Worm (Caenorhabditis elegans) whole organism, young adult: Measurements from ENCODE around the gene srg-10.
A peak's percentile ranks its signal among the peaks of the same experiment; 100 is the strongest.

Source experiments
- F22D6.2 ChIP-seq: sonication (generic microtip); optimal IDR thresholded peaks from 2 replicates; lab custom pipeline; 2016; ENCODE audit warnings: mild to moderate bottlenecking, missing genetic modification characterization, missing compliant biosample characterization
- F37B4.10 ChIP-seq: fragments of 200-800 bp; sonication (Bioruptor generic); IDR thresholded peaks from 2 replicates; pipeline ENCODE4 v1.3.6; 2022; ENCODE audit warnings: missing genetic modification characterization, missing compliant biosample characterization
- K11D2.4 ChIP-seq: fragments of 200-800 bp; sonication (Bioruptor generic); IDR thresholded peaks from 2 replicates; pipeline ENCODE4 v1.3.6; 2022; ENCODE audit warnings: missing genetic modification reagents, missing genetic modification characterization, missing compliant biosample characterization
- K12H6.12 ChIP-seq: fragments of 200-800 bp; sonication (Bioruptor generic); optimal IDR thresholded peaks from 2 replicates; lab custom pipeline; 2018; ENCODE audit warnings: mild to moderate bottlenecking, missing genetic modification characterization, missing compliant biosample characterization
- Y53G8AR.9 ChIP-seq: fragments of 200-800 bp; sonication (Bioruptor generic); conservative IDR thresholded peaks from 2 replicates; pipeline ENCODE4 v1.3.6; 2022; ENCODE audit warnings: missing genetic modification reagents, missing genetic modification characterization, missing compliant biosample characterization
- Y79H2A.3 ChIP-seq: fragments of 200-800 bp; sonication (Bioruptor generic); conservative IDR thresholded peaks from 2 replicates; pipeline ENCODE4 v1.3.6; 2022; ENCODE audit warnings: missing genetic modification reagents, missing genetic modification characterization, missing compliant biosample characterization
- akir-1 ChIP-seq: fragments of 200-800 bp; sonication (Bioruptor generic); optimal IDR thresholded peaks from 2 replicates; lab custom pipeline; 2018; ENCODE audit warnings: mild to moderate bottlenecking, missing genetic modification characterization, moderate library complexity, missing compliant biosample characterization
- athp-1 ChIP-seq: sonication (generic microtip); optimal IDR thresholded peaks from 2 replicates; lab custom pipeline; 2017; ENCODE audit warnings: mild to moderate bottlenecking, missing genetic modification characterization, missing compliant biosample characterization
- attf-5 ChIP-seq: fragments of 200-800 bp; sonication (Bioruptor generic); optimal IDR thresholded peaks from 2 replicates; lab custom pipeline; 2018; ENCODE audit warnings: mild to moderate bottlenecking, missing genetic modification characterization, missing compliant biosample characterization
- bed-1 ChIP-seq: fragments of 200-800 bp; sonication (Bioruptor generic); IDR thresholded peaks from 2 replicates; pipeline ENCODE4 v1.3.6; 2022; ENCODE audit warnings: missing genetic modification reagents, missing genetic modification characterization, missing compliant biosample characterization
- bed-2 ChIP-seq: fragments of 200-800 bp; sonication (Bioruptor generic); IDR thresholded peaks from 2 replicates; pipeline ENCODE4 v1.3.6; 2022; ENCODE audit warnings: missing genetic modification reagents, missing genetic modification characterization, missing compliant biosample characterization
- ccch-3 ChIP-seq: fragments of 200-800 bp; sonication (Bioruptor generic); optimal IDR thresholded peaks from 2 replicates; lab custom pipeline; 2018; ENCODE audit warnings: mild to moderate bottlenecking, missing genetic modification characterization, missing compliant biosample characterization
- cebp-1 ChIP-seq, 2 experiments: fragments of 200-800 bp in 1 of 2; sonication (Bioruptor generic) in 1 of 2; sonication (generic microtip) in 1 of 2; IDR thresholded peaks in 1 of 2; optimal IDR thresholded peaks in 1 of 2; 2 replicates each; pipeline versions ENCODE4 v1.3.6 to Lab custom; 2017 to 2022; ENCODE audit warnings: missing compliant biosample characterization in 2 of 2, missing genetic modification characterization in 2 of 2, mild to moderate bottlenecking in 1 of 2, missing genetic modification reagents in 1 of 2, moderate library complexity in 1 of 2
- ceh-100 ChIP-seq: fragments of 200-800 bp; sonication (Bioruptor generic); IDR thresholded peaks from 2 replicates; pipeline ENCODE4 v1.3.6; 2022; ENCODE audit warnings: missing genetic modification reagents, missing genetic modification characterization, missing compliant biosample characterization
- ceh-27 ChIP-seq: fragments of 200-800 bp; sonication (Bioruptor generic); optimal IDR thresholded peaks from 2 replicates; lab custom pipeline; 2018; ENCODE audit warnings: mild to moderate bottlenecking, missing genetic modification characterization, moderate library complexity, missing compliant biosample characterization
- chd-7 ChIP-seq: sonication (generic microtip); optimal IDR thresholded peaks from 2 replicates; lab custom pipeline; 2016; ENCODE audit warnings: mild to moderate bottlenecking, missing genetic modification characterization, moderate library complexity, missing compliant biosample characterization
- dox-1 ChIP-seq: fragments of 200-800 bp; sonication (Bioruptor generic); IDR thresholded peaks from 2 replicates; pipeline ENCODE4 v1.3.6; 2022; ENCODE audit warnings: missing genetic modification reagents, missing genetic modification characterization, missing compliant biosample characterization
- dpff-1 ChIP-seq: sonication (generic microtip); optimal IDR thresholded peaks from 2 replicates; lab custom pipeline; 2017; ENCODE audit warnings: mild to moderate bottlenecking, missing genetic modification characterization, missing compliant biosample characterization
- ekl-4 ChIP-seq: fragments of 200-800 bp; sonication (Bioruptor generic); IDR thresholded peaks from 2 replicates; pipeline ENCODE4 v1.3.6; 2022; ENCODE audit warnings: missing genetic modification reagents, missing genetic modification characterization, missing compliant biosample characterization
- fkh-3 ChIP-seq: sonication (generic microtip); optimal IDR thresholded peaks from 2 replicates; lab custom pipeline; 2016; ENCODE audit warnings: mild to moderate bottlenecking, missing genetic modification characterization, missing compliant biosample characterization
- gei-17 ChIP-seq: fragments of 200-800 bp; sonication (Bioruptor generic); optimal IDR thresholded peaks from 2 replicates; lab custom pipeline; 2018; ENCODE audit warnings: mild to moderate bottlenecking, missing genetic modification characterization, missing compliant biosample characterization
- hlh-12 ChIP-seq: sonication (generic microtip); optimal IDR thresholded peaks from 2 replicates; lab custom pipeline; 2016; ENCODE audit warnings: missing genetic modification characterization, missing compliant biosample characterization
- hmg-1.2 ChIP-seq: fragments of 200-800 bp; sonication (Bioruptor generic); IDR thresholded peaks from 2 replicates; pipeline ENCODE4 v1.3.6; 2022; ENCODE audit warnings: missing genetic modification reagents, missing genetic modification characterization, missing compliant biosample characterization
- let-607 ChIP-seq, 2 experiments: fragments of 200-800 bp in 1 of 2; sonication (Bioruptor generic) in 1 of 2; sonication (generic microtip) in 1 of 2; optimal IDR thresholded peaks; 2 replicates each; lab custom pipeline; 2016 to 2018; ENCODE audit warnings: mild to moderate bottlenecking in 2 of 2, missing compliant biosample characterization in 2 of 2, missing genetic modification characterization in 2 of 2, moderate library complexity in 2 of 2, missing genotype in 1 of 2
- lin-35 ChIP-seq, 3 experiments: fragments of 150-350 bp in 2 of 3; sonication (generic microtip) in 1 of 3; optimal IDR thresholded peaks; 2 replicates each; lab custom pipeline; 2014 to 2018; ENCODE audit warnings: missing biosample characterization in 3 of 3, missing genetic modification characterization in 3 of 3, missing genetic modification reagents in 3 of 3
- lin-40 ChIP-seq: sonication (generic microtip); optimal IDR thresholded peaks from 2 replicates; lab custom pipeline; 2016; ENCODE audit warnings: missing genetic modification characterization, mild to moderate bottlenecking, missing compliant biosample characterization, missing genotype, missing genetic modification reagents
- lin-54 ChIP-seq: fragments of 200-800 bp; sonication (Bioruptor generic); optimal IDR thresholded peaks from 2 replicates; lab custom pipeline; 2018; ENCODE audit warnings: mild to moderate bottlenecking, missing genetic modification characterization, missing compliant biosample characterization
- lir-1 ChIP-seq: fragments of 200-800 bp; sonication (Bioruptor generic); conservative IDR thresholded peaks from 2 replicates; pipeline ENCODE4 v1.3.6; 2022; ENCODE audit warnings: missing genetic modification reagents, missing genetic modification characterization, missing compliant biosample characterization
- lsy-27 ChIP-seq: sonication (generic microtip); optimal IDR thresholded peaks from 2 replicates; lab custom pipeline; 2017; ENCODE audit warnings: missing genetic modification characterization, mild to moderate bottlenecking, missing compliant biosample characterization, antibody characterized with exemption, missing genotype, borderline replicate concordance; ENCODE audit not compliant: insufficient read depth
- madf-10 ChIP-seq: sonication (generic microtip); optimal IDR thresholded peaks from 2 replicates; lab custom pipeline; 2016; ENCODE audit warnings: mild to moderate bottlenecking, missing genetic modification characterization, missing compliant biosample characterization
- mcd-1 ChIP-seq: fragments of 200-800 bp; sonication (Bioruptor generic); IDR thresholded peaks from 2 replicates; pipeline ENCODE4 v1.3.6; 2022; ENCODE audit warnings: missing genetic modification reagents, missing genetic modification characterization, missing compliant biosample characterization
- mxl-1 ChIP-seq: sonication (generic microtip); optimal IDR thresholded peaks from 2 replicates; lab custom pipeline; 2016; ENCODE audit warnings: missing genetic modification characterization, missing compliant biosample characterization
- nfyb-1 ChIP-seq: fragments of 200-800 bp; sonication (Bioruptor generic); IDR thresholded peaks from 2 replicates; pipeline ENCODE4 v1.3.6; 2022; ENCODE audit warnings: missing genetic modification reagents, missing genetic modification characterization, missing compliant biosample characterization
- nhr-80 ChIP-seq: sonication (generic microtip); optimal IDR thresholded peaks from 2 replicates; lab custom pipeline; 2016; ENCODE audit warnings: missing genetic modification characterization, missing compliant biosample characterization
- somi-1 ChIP-seq: fragments of 200-800 bp; sonication (Bioruptor generic); optimal IDR thresholded peaks from 2 replicates; lab custom pipeline; 2018; ENCODE audit warnings: mild to moderate bottlenecking, missing genetic modification characterization, missing compliant biosample characterization
- tbx-9 ChIP-seq: sonication (generic microtip); optimal IDR thresholded peaks from 2 replicates; lab custom pipeline; 2016; ENCODE audit warnings: borderline replicate concordance, missing genetic modification characterization, inconsistent platforms, missing compliant biosample characterization
- tlf-1 ChIP-seq: fragments of 200-800 bp; sonication (Bioruptor generic); optimal IDR thresholded peaks from 2 replicates; lab custom pipeline; 2018; ENCODE audit warnings: mild to moderate bottlenecking, missing genetic modification characterization, missing compliant biosample characterization
- zfh-2 ChIP-seq: fragments of 200-800 bp; sonication (Bioruptor generic); conservative IDR thresholded peaks from 2 replicates; pipeline ENCODE4 v1.3.6; 2022; ENCODE audit warnings: missing genetic modification reagents, missing genetic modification characterization, missing compliant biosample characterization
- ztf-28 ChIP-seq: fragments of 200-800 bp; sonication (Bioruptor generic); IDR thresholded peaks from 2 replicates; pipeline ENCODE4 v1.3.6; 2022; ENCODE audit warnings: missing genetic modification reagents, missing genetic modification characterization, missing compliant biosample characterization

Gene srg-10

DNA sequence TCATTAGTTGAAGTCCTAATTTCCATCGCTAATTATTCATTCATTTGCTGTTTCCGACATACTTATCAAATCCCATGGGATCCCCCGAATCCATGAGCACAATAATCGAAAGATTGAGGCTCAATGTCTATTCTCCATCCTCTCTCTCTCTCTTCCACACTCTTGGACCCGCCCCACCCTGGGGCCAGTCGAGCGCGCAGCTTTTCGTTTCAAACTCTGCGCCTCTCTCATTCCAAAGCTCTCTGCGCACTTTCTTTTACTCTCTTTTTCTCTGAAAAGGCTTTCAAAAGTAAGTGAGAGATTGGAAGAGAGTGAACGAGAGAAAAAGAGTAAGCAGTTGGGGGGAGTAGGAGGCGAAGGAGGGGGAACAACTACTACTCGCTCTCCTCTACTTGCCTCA is 44.2 kb downstream of the srg-10 start, which contains the start of gene acy-1:
Gene acy-1, plus strand, starts transcription at position 346 of the 400 bp plus-strand sequence.
- TF ChIP-seq ztf-28 (no peak), ceh-27 (GFP tag; lab: Kevin White, UChicago) (peak; percentile 51), tbx-9 (no peak), ekl-4 (GFP tag; lab: Robert Waterston, UW) (no peak), ccch-3 (GFP tag; lab: Kevin White, UChicago) (no peak), lsy-27 (tag; lab: Kevin White, UChicago) (no peak), akir-1 (GFP tag; lab: Kevin White, UChicago) (no peak), tlf-1 (GFP tag; lab: Kevin White, UChicago) (no peak), attf-5 (peak; percentile 34), F37B4.10 (no peak), bed-1 (GFP tag; lab: Robert Waterston, UW) (no peak), nhr-80 (no peak), fkh-3 (tag; lab: Kevin White, UChicago) (no peak), K12H6.12 (tag; lab: Kevin White, UChicago) (peak; percentile 75), let-607 (tag; optimal IDR thresholded peaks at IDR 0.05; lab: Kevin White, UChicago) (no peak), lir-1 (GFP tag; lab: Robert Waterston, UW) (no peak), F22D6.2 (tag; lab: Kevin White, UChicago) (no peak), bed-2 (GFP tag; lab: Robert Waterston, UW) (no peak), mxl-1 (tag; lab: Kevin White, UChicago) (no peak), zfh-2 (GFP tag; lab: Robert Waterston, UW) (peak; percentile 88), lin-40 (peak; percentile 36), nfyb-1 (GFP tag; lab: Robert Waterston, UW) (0 out of 2 replicates have a peak, but pooled peaks have one; percentile 32), athp-1 (tag; lab: Kevin White, UChicago) (no peak), ceh-100 (GFP tag; lab: Robert Waterston, UW) (no peak), Y53G8AR.9 (GFP tag; lab: Robert Waterston, UW) (no peak), chd-7 (tag; lab: Kevin White, UChicago) (no peak), hlh-12 (tag; lab: Kevin White, UChicago) (no peak), somi-1 (GFP tag; lab: Kevin White, UChicago) (no peak), madf-10 (tag; lab: Kevin White, UChicago) (no peak), lin-35 (GFP tag; optimal IDR thresholded peaks at IDR 0.05; lab: Kevin White, UChicago) (peak in 1 of 3 experiments; percentile 78), dpff-1 (tag; lab: Kevin White, UChicago) (no peak), lin-54 (GFP tag; lab: Kevin White, UChicago) (peak; percentile 8), K11D2.4 (GFP tag; lab: Robert Waterston, UW) (peak; percentile 54), hmg-1.2 (GFP tag; lab: Robert Waterston, UW) (peak; percentile 85), cebp-1 (GFP tag; IDR thresholded peaks at IDR 0.05; lab: Robert Waterston, UW) (no peak), cebp-1 (tag; optimal IDR thresholded peaks at IDR 0.05; lab: Kevin White, UChicago) (peak; percentile 59), gei-17 (no peak), dox-1 (peak; percentile 45; the same call in 1 of the 2 replicates), Y79H2A.3 (no peak), mcd-1 (GFP tag; lab: Robert Waterston, UW) (peak; percentile 57)
